Worm (Caenorhabditis elegans) whole organism, mixed stage, embryonic: ENCODE data around the gene col-107.

ENCODE experiments used
- M03D4.4 ChIP-seq: sonication (generic microtip); optimal IDR thresholded peaks from 2 replicates; lab custom pipeline; 2017; ENCODE audit warnings: mild to moderate bottlenecking, missing genetic modification characterization, missing compliant biosample characterization
- ceh-43 ChIP-seq: fragments of 200-800 bp; sonication (Bioruptor generic); optimal IDR thresholded peaks from 2 replicates; lab custom pipeline; 2018; ENCODE audit warnings: mild to moderate bottlenecking, missing genetic modification characterization, moderate library complexity, missing compliant biosample characterization
- ces-1 ChIP-seq: fragments of 150-350 bp; optimal IDR thresholded peaks from 2 replicates; lab custom pipeline; 2014; ENCODE audit warnings: missing biosample characterization, missing genetic modification reagents, missing genetic modification characterization
- lin-13 ChIP-seq: fragments of 150-350 bp; optimal IDR thresholded peaks from 2 replicates; lab custom pipeline; 2014; ENCODE audit warnings: missing biosample characterization, missing genetic modification characterization
- lsy-2 ChIP-seq: fragments of 150-350 bp; optimal IDR thresholded peaks from 2 replicates; lab custom pipeline; 2014; ENCODE audit warnings: missing biosample characterization, missing genetic modification characterization
- mep-1 ChIP-seq: fragments of 150-350 bp; optimal IDR thresholded peaks from 2 replicates; lab custom pipeline; 2017; ENCODE audit warnings: missing biosample characterization, missing genetic modification reagents, missing genetic modification characterization, inconsistent platforms
- pha-4 ChIP-seq: fragments of 150-350 bp; optimal IDR thresholded peaks from 2 replicates; lab custom pipeline; 2018; ENCODE audit warnings: missing biosample characterization, missing genetic modification reagents, missing genetic modification characterization
- sem-2 ChIP-seq: fragments of 200-800 bp; sonication (Bioruptor generic); optimal IDR thresholded peaks from 2 replicates; lab custom pipeline; 2018; ENCODE audit warnings: mild to moderate bottlenecking, missing genetic modification characterization, missing compliant biosample characterization
- snpc-4 ChIP-seq: fragments of 150-350 bp; optimal IDR thresholded peaks from 2 replicates; lab custom pipeline; 2014; ENCODE audit warnings: missing biosample characterization, missing genetic modification characterization
- sptf-1 ChIP-seq: sonication (generic microtip); optimal IDR thresholded peaks from 2 replicates; lab custom pipeline; 2017; ENCODE audit warnings: mild to moderate bottlenecking, missing genetic modification characterization, moderate library complexity, missing compliant biosample characterization
- unc-39 ChIP-seq: fragments of 150-350 bp; optimal IDR thresholded peaks from 2 replicates; lab custom pipeline; 2014; ENCODE audit warnings: missing biosample characterization, missing genetic modification characterization
- ztf-11 ChIP-seq: fragments of 150-350 bp; optimal IDR thresholded peaks from 2 replicates; lab custom pipeline; 2014; ENCODE audit warnings: missing biosample characterization, missing genetic modification characterization

ce11 chrIV:1559931-1560330, 11.4 kb downstream of the col-107 start, which contains the start of gene Y41D4B.17:
- TF ChIP-seq unc-39 (tag; lab: Kevin White, UChicago) (no peak), M03D4.4 (tag; lab: Kevin White, UChicago) (no peak), mep-1 (tag; lab: Kevin White, UChicago) (no peak), ztf-11 (no peak), pha-4 (tag; lab: Kevin White, UChicago) (no peak), sptf-1 (tag; lab: Kevin White, UChicago) (no peak), snpc-4 (tag; lab: Kevin White, UChicago) (no peak), ces-1 (GFP tag; lab: Kevin White, UChicago) (no peak), sem-2 (GFP tag; lab: Kevin White, UChicago) (no peak), lin-13 (tag; lab: Kevin White, UChicago) (no peak), lsy-2 (no peak), ceh-43 (GFP tag; lab: Kevin White, UChicago) (no peak)
